Worm (Caenorhabditis elegans): ENCODE data around the gene ddp-1.

ddp-1 gene

ce11 chrIII:1860129-1860528 lies 441 bp downstream of the ddp-1 start, which contains the start of gene ttc-7:
ttc-7 (plus strand) TSS chrIII:1860429.
- TF ChIP-seq ref-2 (tag; optimal IDR thresholded peaks at IDR 0.05): no peak
- no peak for TF ChIP-seq ceh-18 (tag; optimal IDR thresholded peaks at IDR 0.05)
- no peak for TF ChIP-seq unc-42 (tag; optimal IDR thresholded peaks at IDR 0.05)
- no peak for TF ChIP-seq K09A11.1 (tag; optimal IDR thresholded peaks at IDR 0.05; ENCODE audit: insufficient read depth)
- TF ChIP-seq pat-9 (tag; optimal IDR thresholded peaks at IDR 0.05): no peak
- no peak for TF ChIP-seq madf-2 (tag; optimal IDR thresholded peaks at IDR 0.05)
- TF ChIP-seq sdc-2 (tag; optimal IDR thresholded peaks at IDR 0.05): no peak
- no peak for TF ChIP-seq Y22D7AL.16 (tag; optimal IDR thresholded peaks at IDR 0.05)
- TF ChIP-seq T23F11.4 (GFP tag; optimal IDR thresholded peaks at IDR 0.05): no peak
- TF ChIP-seq unc-55 (GFP tag; optimal IDR thresholded peaks at IDR 0.05): no peak
- TF ChIP-seq ceh-2 (tag; optimal IDR thresholded peaks at IDR 0.05): no peak
- TF ChIP-seq ceh-30 (tag; optimal IDR thresholded peaks at IDR 0.05): no peak
- TF ChIP-seq fkh-6 (tag; optimal IDR thresholded peaks at IDR 0.05): no peak
- TF ChIP-seq tbx-2 (tag; optimal IDR thresholded peaks at IDR 0.05): no peak
- TF ChIP-seq nhr-232 (tag; optimal IDR thresholded peaks at IDR 0.05): no peak
- TF ChIP-seq F13H6.1 (tag; optimal IDR thresholded peaks at IDR 0.05): no peak
- no peak for TF ChIP-seq ceh-19 (GFP tag; optimal IDR thresholded peaks at IDR 0.05)
- no peak for TF ChIP-seq tbx-7 (tag; optimal IDR thresholded peaks at IDR 0.05)

- no peak for TF ChIP-seq nhr-11 (tag; optimal IDR thresholded peaks at IDR 0.05)
- TF ChIP-seq ceh-48 (tag; optimal IDR thresholded peaks at IDR 0.05): peak; percentile 87
- no peak for TF ChIP-seq pros-1 (tag; optimal IDR thresholded peaks at IDR 0.05)
- TF ChIP-seq ama-1 (optimal IDR thresholded peaks at IDR 0.05): no peak
- TF ChIP-seq C38D4.7 (GFP tag; optimal IDR thresholded peaks at IDR 0.05): no peak
Observed at ce11 chrIII:1876267-1876865, 16.7 kb downstream of the ddp-1 start.

ce11 chrIII:1877189-1877588 lies 17.5 kb downstream of the ddp-1 start:
- TF ChIP-seq K02D7.2 (tag; optimal IDR thresholded peaks at IDR 0.05): peak; percentile 5
- no peak for TF ChIP-seq dve-1 (tag; optimal IDR thresholded peaks at IDR 0.05)

- TF ChIP-seq hlh-6 (tag; optimal IDR thresholded peaks at IDR 0.05): no peak
- no peak for TF ChIP-seq C38D4.7 (GFP tag; optimal IDR thresholded peaks at IDR 0.05)
- no peak for TF ChIP-seq dve-1 (tag; optimal IDR thresholded peaks at IDR 0.05)
- no peak for TF ChIP-seq ceh-22 (tag; optimal IDR thresholded peaks at IDR 0.05)
- TF ChIP-seq gmeb-2 (tag; optimal IDR thresholded peaks at IDR 0.05): no peak
- no peak for TF ChIP-seq Y22D7AL.16 (tag; optimal IDR thresholded peaks at IDR 0.05)
- TF ChIP-seq ets-4 (tag; optimal IDR thresholded peaks at IDR 0.05): no peak
- TF ChIP-seq che-1 (tag; optimal IDR thresholded peaks at IDR 0.05): no peak
- TF ChIP-seq elt-2 (tag; optimal IDR thresholded peaks at IDR 0.05): no peak
Observed at ce11 chrIII:1878065-1878464, 18.4 kb downstream of the ddp-1 start, which contains the start of gene smi-1. smi-1 (plus strand) TSS chrIII:1878365.

ce11 chrIII:1878918-1879317 lies 19.2 kb downstream of the ddp-1 start:
- TF ChIP-seq C38D4.7 (GFP tag; optimal IDR thresholded peaks at IDR 0.05) (no peak), ceh-48 (tag; optimal IDR thresholded peaks at IDR 0.05) (peak; percentile 98), ztf-16 (tag; optimal IDR thresholded peaks at IDR 0.05) (no peak), hlh-15 (tag; optimal IDR thresholded peaks at IDR 0.05) (no peak), syd-9 (tag; optimal IDR thresholded peaks at IDR 0.05) (no peak), T23F11.4 (GFP tag; optimal IDR thresholded peaks at IDR 0.05) (no peak), elt-2 (tag; optimal IDR thresholded peaks at IDR 0.05) (no peak), lim-6 (tag; optimal IDR thresholded peaks at IDR 0.05) (no peak)
